Worm (Caenorhabditis elegans) whole organism, L3 larva: ENCODE results near the gene K01G5.10.

Source experiments
- aly-2 ChIP-seq: fragments of 150-350 bp; optimal IDR thresholded peaks from 2 replicates; lab custom pipeline; 2014; ENCODE audit warnings: missing biosample characterization, missing genetic modification characterization
- nhr-11 ChIP-seq: fragments of 150-350 bp; optimal IDR thresholded peaks from 2 replicates; lab custom pipeline; 2014; ENCODE audit warnings: missing biosample characterization, missing genetic modification characterization

ce11 chrIII:10807236-10807635 lies 48.9 kb upstream of the K01G5.10 start:
- no peak for TF ChIP-seq nhr-11 (tag; lab: Kevin White, UChicago)
- TF ChIP-seq aly-2: no peak
